Worm (Caenorhabditis elegans): ENCODE measurements around the gene srw-119.

ce11 chrV:2993816-2994215, 5.8 kb downstream of the srw-119 start, which contains the start of gene srw-115:
- TF ChIP-seq him-1 (tag; optimal IDR thresholded peaks at IDR 0.05) = no peak
- TF ChIP-seq dao-5 (tag; optimal IDR thresholded peaks at IDR 0.05) = no peak

Measured in whole organism, L4/young adult.